Fruit fly (Drosophila melanogaster): ENCODE data around the gene TwdlG.
A peak's percentile ranks its signal among the peaks of the same experiment; 100 is the strongest.

The TwdlG gene

dm6 chr3R:4229137-4229764 is 21.9 kb downstream of the TwdlG start, which contains the start of gene DhpD (continued):
- peak; percentile 51 for TF ChIP-seq CG13624 (GFP tag; optimal IDR thresholded peaks at IDR 0.05)
- peak; percentile 78 for TF ChIP-seq CG11085 (GFP tag; IDR thresholded peaks at IDR 0.05)
- TF ChIP-seq stc (GFP tag; IDR thresholded peaks at IDR 0.05): peak; percentile 65; the same call in 1 of the 2 replicates
- peak; percentile 71 for TF ChIP-seq Drgx (GFP tag; IDR thresholded peaks at IDR 0.05)
- TF ChIP-seq trh (GFP tag; optimal IDR thresholded peaks at IDR 0.05): no peak
- TF ChIP-seq Pdp1 (GFP tag; optimal IDR thresholded peaks at IDR 0.05): peak; percentile 39 to 93
- no peak for TF ChIP-seq Mad (GFP tag; optimal IDR thresholded peaks at IDR 0.05)
- TF ChIP-seq CG11560 (tag; IDR thresholded peaks at IDR 0.05): peak; percentile 56; the same call in 1 of the 3 replicates
- TF ChIP-seq Eip74EF (GFP tag; optimal IDR thresholded peaks at IDR 0.05): peak in 1 of 2 experiments; percentile 56
- TF ChIP-seq CG17568 (GFP tag; optimal IDR thresholded peaks at IDR 0.05): no peak
- peak; percentile 59 for TF ChIP-seq Asciz (GFP tag; optimal IDR thresholded peaks at IDR 0.05)
- TF ChIP-seq CG43689 (GFP tag; IDR thresholded peaks at IDR 0.05): peak; percentile 51; the same call in 1 of the 2 replicates
- TF ChIP-seq zen2 (GFP tag; IDR thresholded peaks at IDR 0.05; ENCODE audit: partially characterized antibody): no peak
- no peak for TF ChIP-seq disco-r (GFP tag; optimal IDR thresholded peaks at IDR 0.05)
- TF ChIP-seq lmd (GFP tag; IDR thresholded peaks at IDR 0.05): peak; percentile 77
- no peak for TF ChIP-seq Atf3 (GFP tag; optimal IDR thresholded peaks at IDR 0.05)
- TF ChIP-seq ham (GFP tag; IDR thresholded peaks at IDR 0.05): no peak
- peak; percentile 71 for TF ChIP-seq Max (GFP tag; optimal IDR thresholded peaks at IDR 0.05)
- peak; percentile 31 for TF ChIP-seq Dp (GFP tag; optimal IDR thresholded peaks at IDR 0.05)
- peak; percentile 54 for TF ChIP-seq CG14667 (GFP tag; IDR thresholded peaks at IDR 0.05)
- peak; percentile 50 for TF ChIP-seq CG18476 (GFP tag; optimal IDR thresholded peaks at IDR 0.05)
- no peak for TF ChIP-seq aop (GFP tag; IDR thresholded peaks at IDR 0.05)
- TF ChIP-seq CG1792 (GFP tag; optimal IDR thresholded peaks at IDR 0.05): no peak
- TF ChIP-seq H15 (GFP tag; IDR thresholded peaks at IDR 0.05): peak; percentile 66; the same call in 1 of the 3 replicates
- peak; percentile 63 for TF ChIP-seq CG6689 (GFP tag; IDR thresholded peaks at IDR 0.05)
- no peak for TF ChIP-seq CG4282 (GFP tag; optimal IDR thresholded peaks at IDR 0.05)
- TF ChIP-seq jing (GFP tag; optimal IDR thresholded peaks at IDR 0.05): peak; percentile 10
- peak; percentile 68; the same call in 1 of the 2 replicates for TF ChIP-seq CG17612 (GFP tag; IDR thresholded peaks at IDR 0.05)
- TF ChIP-seq CG18599 (GFP tag; optimal IDR thresholded peaks at IDR 0.05): peak; percentile 75
- peak; percentile 69 for TF ChIP-seq Atf6 (GFP tag; IDR thresholded peaks at IDR 0.05)
- TF ChIP-seq CG9797 (GFP tag; optimal IDR thresholded peaks at IDR 0.05): no peak
- TF ChIP-seq CG10654 (GFP tag; optimal IDR thresholded peaks at IDR 0.05): peak; percentile 45
- TF ChIP-seq CG2199 (GFP tag; IDR thresholded peaks at IDR 0.05): peak; percentile 24; the same call in 1 of the 3 replicates
- peak; percentile 75 for TF ChIP-seq CG9817 (tag; optimal IDR thresholded peaks at IDR 0.05)
- no peak for TF ChIP-seq bigmax (GFP tag; optimal IDR thresholded peaks at IDR 0.05)
- TF ChIP-seq CG16863 (GFP tag; optimal IDR thresholded peaks at IDR 0.05): no peak
- TF ChIP-seq hbn (GFP tag; IDR thresholded peaks at IDR 0.05; ENCODE audit: partially characterized antibody): no peak
- TF ChIP-seq CG17361 (GFP tag; IDR thresholded peaks at IDR 0.05): peak; percentile 78
- TF ChIP-seq Med (GFP tag): peak; percentile 93
- no peak for TF ChIP-seq gsb-n (tag; optimal IDR thresholded peaks at IDR 0.05)
- no peak for TF ChIP-seq CG10321 (GFP tag; IDR thresholded peaks at IDR 0.05)
- peak; percentile 69 for TF ChIP-seq CG17829 (tag; optimal IDR thresholded peaks at IDR 0.05)
- TF ChIP-seq CG15696 (tag; optimal IDR thresholded peaks at IDR 0.05): peak; percentile 75
- TF ChIP-seq CG9876 (GFP tag; optimal IDR thresholded peaks at IDR 0.05): peak; percentile 11
- TF ChIP-seq pnt (GFP tag; optimal IDR thresholded peaks at IDR 0.05): peak; percentile 14
- peak; percentile 77 for TF ChIP-seq CG12769 (tag; optimal IDR thresholded peaks at IDR 0.05)
- TF ChIP-seq Dek (tag; optimal IDR thresholded peaks at IDR 0.05): no peak
- TF ChIP-seq CG8924 (tag; optimal IDR thresholded peaks at IDR 0.05): no peak
- no peak for TF ChIP-seq CG31365 (tag; optimal IDR thresholded peaks at IDR 0.05)
- TF ChIP-seq D19A (tag; optimal IDR thresholded peaks at IDR 0.05): peak; percentile 70

Measured in whole organism, embryonic.